Worm (Caenorhabditis elegans) whole organism, young adult: ENCODE measurements around the gene F59E11.6.

Experiments
- C17E4.6 ChIP-seq: fragments of 200-800 bp; sonication (Bioruptor generic); IDR thresholded peaks from 2 replicates; pipeline ENCODE4 v1.3.6; 2022; ENCODE audit warnings: missing genetic modification reagents, missing genetic modification characterization, missing compliant biosample characterization
- F49E8.2 ChIP-seq: sonication (generic microtip); optimal IDR thresholded peaks from 3 replicates; lab custom pipeline; 2017; ENCODE audit warnings: missing genetic modification characterization, mild to moderate bottlenecking, missing compliant biosample characterization, antibody characterized with exemption, moderate library complexity; ENCODE audit not compliant: insufficient read depth
- aptf-3 ChIP-seq: fragments of 200-800 bp; sonication (Bioruptor generic); IDR thresholded peaks from 2 replicates; pipeline ENCODE4 v1.3.6; 2022; ENCODE audit warnings: missing genetic modification characterization, missing compliant biosample characterization
- attf-5 ChIP-seq: fragments of 200-800 bp; sonication (Bioruptor generic); optimal IDR thresholded peaks from 2 replicates; lab custom pipeline; 2018; ENCODE audit warnings: mild to moderate bottlenecking, missing genetic modification characterization, missing compliant biosample characterization
- attf-6 ChIP-seq: fragments of 200-800 bp; sonication (Bioruptor generic); IDR thresholded peaks from 2 replicates; pipeline ENCODE4 v1.3.6; 2022; ENCODE audit warnings: missing genetic modification reagents, missing genetic modification characterization, missing compliant biosample characterization
- bed-2 ChIP-seq: fragments of 200-800 bp; sonication (Bioruptor generic); IDR thresholded peaks from 2 replicates; pipeline ENCODE4 v1.3.6; 2022; ENCODE audit warnings: missing genetic modification reagents, missing genetic modification characterization, missing compliant biosample characterization
- ceh-58 ChIP-seq: fragments of 200-800 bp; sonication (Bioruptor generic); IDR thresholded peaks from 2 replicates; pipeline ENCODE4 v1.3.6; 2022; ENCODE audit warnings: missing genetic modification characterization, missing compliant biosample characterization
- die-1 ChIP-seq: sonication (generic microtip); optimal IDR thresholded peaks from 2 replicates; lab custom pipeline; 2016; ENCODE audit warnings: missing genotype, mild to moderate bottlenecking, missing genetic modification characterization, missing compliant biosample characterization
- dpl-1 ChIP-seq: fragments of 150-350 bp; optimal IDR thresholded peaks from 2 replicates; lab custom pipeline; 2014; ENCODE audit warnings: missing biosample characterization, missing genetic modification reagents, missing genetic modification characterization
- ets-4 ChIP-seq: fragments of 200-800 bp; sonication (Bioruptor generic); optimal IDR thresholded peaks from 2 replicates; lab custom pipeline; 2018; ENCODE audit warnings: mild to moderate bottlenecking, missing genetic modification characterization, missing compliant biosample characterization
- nfya-1 ChIP-seq: sonication (generic microtip); optimal IDR thresholded peaks from 2 replicates; lab custom pipeline; 2017; ENCODE audit warnings: antibody characterized with exemption, missing compliant biosample characterization, missing genetic modification characterization, borderline replicate concordance; ENCODE audit not compliant: insufficient read depth
- rpc-1 ChIP-seq, 2 experiments: fragments of 150-350 bp in 1 of 2; sonication (generic microtip) in 1 of 2; optimal IDR thresholded peaks; 2 replicates each; lab custom pipeline; 2014 to 2018; ENCODE audit warnings: missing biosample characterization in 1 of 2, missing genetic modification characterization in 1 of 2, missing genetic modification reagents in 1 of 2, missing genotype in 1 of 2

ce11 chrV:9003291-9003690, 11.7 kb downstream of the F59E11.6 start, which contains the start of gene srx-1:
- TF ChIP-seq nfya-1 (no peak), attf-5 (GFP tag; lab: Kevin White, UChicago) (no peak), F49E8.2 (tag; lab: Kevin White, UChicago) (no peak), die-1 (tag; lab: Kevin White, UChicago) (no peak), C17E4.6 (GFP tag; lab: Robert Waterston, UW) (no peak), rpc-1 (optimal IDR thresholded peaks at IDR 0.05; lab: Kevin White, UChicago) (no peak), rpc-1 (tag; optimal IDR thresholded peaks at IDR 0.05; lab: Kevin White, UChicago) (no peak), aptf-3 (GFP tag; lab: Robert Waterston, UW) (no peak), bed-2 (GFP tag; lab: Robert Waterston, UW) (no peak), dpl-1 (GFP tag; lab: Kevin White, UChicago) (no peak), attf-6 (GFP tag; lab: Robert Waterston, UW) (no peak), ets-4 (GFP tag; lab: Kevin White, UChicago) (no peak), ceh-58 (GFP tag; lab: Robert Waterston, UW) (no peak)
